Fruit fly (Drosophila melanogaster) whole organism, embryonic: ENCODE measurements around the gene CG43137.

ENCODE experiments used
- CG15269 ChIP-seq: fragments of 200-800 bp; sonication (Bioruptor generic); optimal IDR thresholded peaks from 2 replicates; lab custom pipeline; 2018; ENCODE audit warnings: missing biosample characterization, mild to moderate bottlenecking, missing genetic modification characterization, moderate library complexity
- fd64A ChIP-seq: fragments of 200-800 bp; sonication (Bioruptor generic); optimal IDR thresholded peaks from 3 replicates; lab custom pipeline; 2018; ENCODE audit warnings: missing biosample characterization, mild to moderate bottlenecking, missing genetic modification characterization
- peb ChIP-seq: fragments of 200-800 bp; sonication (Bioruptor generic); IDR thresholded peaks from 2 replicates; pipeline ENCODE4 v1.3.6; 2022; ENCODE audit warnings: missing biosample characterization, missing genetic modification characterization

dm6 chrX:5853461-5853860 is 11.5 kb downstream of the CG43137 start, which contains the start of gene CG43136:
- TF ChIP-seq peb (GFP tag; lab: Robert Waterston, UW) (no peak), fd64A (GFP tag; lab: Kevin White, UChicago) (no peak), CG15269 (no peak)
